Worm (Caenorhabditis elegans): ENCODE measurements around the gene R02D5.8.

The R02D5.8 gene

ce11 chrV:14496446-14496845 is 22.7 kb downstream of the R02D5.8 start:
- TF ChIP-seq dmd-4 (tag; optimal IDR thresholded peaks at IDR 0.05) (no peak), blmp-1 (tag; optimal IDR thresholded peaks at IDR 0.05; ENCODE audit: insufficient read depth) (no peak), nhr-21 (tag; optimal IDR thresholded peaks at IDR 0.05) (no peak), nhr-25 (tag; optimal IDR thresholded peaks at IDR 0.05) (no peak), ztf-1 (GFP tag; conservative IDR thresholded peaks at IDR 0.05) (no peak), nhr-77 (tag; optimal IDR thresholded peaks at IDR 0.05) (no peak), nhr-12 (tag; optimal IDR thresholded peaks at IDR 0.05) (no peak), sma-9 (GFP tag; optimal IDR thresholded peaks at IDR 0.05) (no peak), sma-9 (tag; optimal IDR thresholded peaks at IDR 0.05) (no peak), ztf-11 (tag; optimal IDR thresholded peaks at IDR 0.05) (no peak), Y55F3AM.14 (GFP tag; optimal IDR thresholded peaks at IDR 0.05) (no peak), alr-1 (tag; optimal IDR thresholded peaks at IDR 0.05) (no peak), F13H6.1 (tag; optimal IDR thresholded peaks at IDR 0.05) (no peak)

DNA sequence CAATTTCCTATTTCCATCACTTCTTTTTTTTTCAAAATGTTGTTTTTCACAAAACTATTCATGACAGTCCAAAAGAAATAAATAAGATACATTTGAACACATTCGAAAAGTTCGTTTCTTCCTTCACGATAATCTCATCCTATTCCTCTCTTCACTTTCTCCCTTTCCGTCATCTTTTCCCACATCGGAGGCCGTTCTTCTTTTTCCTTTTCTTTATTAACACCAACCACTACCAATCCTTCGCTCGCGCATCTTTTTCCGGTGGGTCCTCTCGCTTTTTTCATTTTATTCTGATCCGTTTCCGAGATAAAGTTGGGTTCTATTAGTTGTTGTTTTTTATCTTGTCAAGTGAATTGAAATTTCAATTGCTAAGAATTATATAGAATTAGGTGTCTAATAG is 23.7 kb downstream of the R02D5.8 start:
- TF ChIP-seq sem-4 (tag; optimal IDR thresholded peaks at IDR 0.05) (peak; percentile 21), C34F6.9 (tag; optimal IDR thresholded peaks at IDR 0.05) (peak; percentile 17), fos-1 (tag; optimal IDR thresholded peaks at IDR 0.05) (no peak), blmp-1 (tag; optimal IDR thresholded peaks at IDR 0.05; ENCODE audit: insufficient read depth) (peak; percentile 77), ztf-4 (tag; optimal IDR thresholded peaks at IDR 0.05) (no peak)

- TF ChIP-seq C34F6.9 (tag; optimal IDR thresholded peaks at IDR 0.05): no peak
Measured at ce11 chrV:14493665-14494064, 25.5 kb downstream of the R02D5.8 start.

DNA sequence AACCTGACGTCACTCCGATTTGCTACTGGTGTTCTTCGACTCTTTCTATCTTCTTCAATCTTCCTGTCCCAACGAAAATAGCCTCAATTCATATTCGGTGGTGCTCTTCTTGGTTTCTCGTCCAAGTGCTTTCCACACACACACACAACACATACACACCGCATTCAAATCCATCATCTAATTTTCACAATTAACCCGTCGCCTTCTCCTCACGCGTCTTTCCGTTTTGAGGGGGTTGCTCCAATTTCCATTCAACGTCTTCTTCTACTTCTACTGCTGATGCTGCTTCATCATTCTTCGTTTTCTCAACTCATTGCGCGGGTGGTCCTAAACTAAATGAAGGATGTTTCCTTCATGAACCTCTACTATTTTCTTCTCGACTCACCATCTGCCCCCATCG is 28.1 kb downstream of the R02D5.8 start:
- TF ChIP-seq sma-9 (GFP tag; optimal IDR thresholded peaks at IDR 0.05): no peak
- TF ChIP-seq sma-9 (tag; optimal IDR thresholded peaks at IDR 0.05): no peak
- no peak for TF ChIP-seq alr-1 (tag; optimal IDR thresholded peaks at IDR 0.05)
- no peak for TF ChIP-seq ceh-82 (tag; optimal IDR thresholded peaks at IDR 0.05)
- TF ChIP-seq ceh-16 (tag; optimal IDR thresholded peaks at IDR 0.05): no peak
- no peak for TF ChIP-seq ztf-11 (tag; optimal IDR thresholded peaks at IDR 0.05)
- no peak for TF ChIP-seq unc-55 (GFP tag; optimal IDR thresholded peaks at IDR 0.05)
- no peak for TF ChIP-seq ztf-4 (tag; optimal IDR thresholded peaks at IDR 0.05)
- TF ChIP-seq C34F6.9 (tag; optimal IDR thresholded peaks at IDR 0.05): no peak
- no peak for TF ChIP-seq lin-11 (tag; optimal IDR thresholded peaks at IDR 0.05)
- TF ChIP-seq blmp-1 (tag; optimal IDR thresholded peaks at IDR 0.05; ENCODE audit: insufficient read depth): no peak
- TF ChIP-seq nhr-77 (tag; optimal IDR thresholded peaks at IDR 0.05): no peak
- no peak for TF ChIP-seq nhr-23 (tag; optimal IDR thresholded peaks at IDR 0.05)
- TF ChIP-seq peb-1 (tag; optimal IDR thresholded peaks at IDR 0.05): no peak
- no peak for TF ChIP-seq lin-39 (tag; optimal IDR thresholded peaks at IDR 0.05)

ce11 chrV:14484582-14484981 is 34.6 kb downstream of the R02D5.8 start, which contains the start of gene R02D5.4:
R02D5.4 (minus strand) TSS chrV:14484682.
- TF ChIP-seq R02D3.7 (tag; optimal IDR thresholded peaks at IDR 0.05): no peak
- no peak for TF ChIP-seq ztf-4 (tag; optimal IDR thresholded peaks at IDR 0.05)
- no peak for TF ChIP-seq nhr-129 (tag; optimal IDR thresholded peaks at IDR 0.05)
- TF ChIP-seq ceh-82 (tag; optimal IDR thresholded peaks at IDR 0.05): no peak
- no peak for TF ChIP-seq C34F6.9 (tag; optimal IDR thresholded peaks at IDR 0.05)

DNA sequence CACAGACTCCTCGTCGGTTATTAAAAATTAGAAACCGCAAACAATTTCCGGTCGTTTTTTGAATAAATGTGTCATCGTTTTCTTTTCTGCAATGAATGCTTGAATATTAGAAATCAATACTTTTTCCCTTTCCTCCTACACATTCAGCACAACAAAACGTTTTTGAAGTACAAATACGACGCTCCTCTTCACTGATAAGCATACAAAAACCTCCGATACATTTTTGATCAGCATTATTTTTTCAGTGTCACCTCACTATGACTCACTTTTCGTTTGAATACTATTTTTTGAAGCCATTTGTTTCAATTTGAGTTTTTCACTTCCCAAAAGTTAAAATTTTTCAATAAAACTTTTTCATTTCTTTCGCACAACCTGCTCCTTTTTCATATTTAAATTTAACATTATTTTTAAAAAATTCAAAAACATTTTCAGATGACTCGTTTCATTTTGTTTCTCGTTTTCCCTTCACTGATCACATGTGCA is 36.4 kb downstream of the R02D5.8 start, which contains the start of gene R02D5.3:
TSS of gene R02D5.3 (plus strand) at position 433 of the 483 bp plus-strand sequence.
- TF ChIP-seq skn-1 (tag; optimal IDR thresholded peaks at IDR 0.05): peak; percentile 61
- peak; percentile 96 for TF ChIP-seq fos-1 (tag; optimal IDR thresholded peaks at IDR 0.05)
- TF ChIP-seq ceh-82 (tag; optimal IDR thresholded peaks at IDR 0.05): no peak

DNA sequence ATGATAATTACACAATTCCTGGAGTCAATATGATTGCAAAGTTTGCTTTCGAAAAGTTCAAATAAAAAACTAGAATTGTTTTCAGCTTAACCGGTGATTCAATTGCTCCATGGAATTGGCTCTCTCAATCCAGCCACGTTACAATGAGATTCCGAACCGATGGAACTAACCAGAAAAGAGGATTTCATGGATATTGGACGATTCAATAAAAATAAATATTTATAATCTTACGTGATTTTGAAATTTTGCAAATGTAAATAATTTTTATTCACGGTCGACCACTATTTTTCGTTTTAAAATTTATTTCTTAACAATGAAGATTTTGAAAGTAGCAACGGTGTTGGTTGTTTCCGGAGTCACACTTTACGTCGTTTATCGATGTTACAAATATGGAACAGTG is 37.2 kb downstream of the R02D5.8 start, which contains the start of gene R02D5.10:
TSS of gene R02D5.10 (plus strand) at position 301 of the 400 bp plus-strand sequence.
- TF ChIP-seq F13H6.1 (tag; optimal IDR thresholded peaks at IDR 0.05) (no peak), snpc-4 (tag; optimal IDR thresholded peaks at IDR 0.05) (no peak), ceh-16 (tag; optimal IDR thresholded peaks at IDR 0.05) (no peak), C34F6.9 (tag; optimal IDR thresholded peaks at IDR 0.05) (no peak), mbf-1 (tag; optimal IDR thresholded peaks at IDR 0.05) (no peak), lin-39 (tag; optimal IDR thresholded peaks at IDR 0.05) (no peak), nhr-11 (tag; optimal IDR thresholded peaks at IDR 0.05) (no peak), ZK546.5 (tag; optimal IDR thresholded peaks at IDR 0.05) (no peak), nhr-12 (tag; optimal IDR thresholded peaks at IDR 0.05) (no peak), sma-3 (GFP tag; optimal IDR thresholded peaks at IDR 0.05) (no peak), unc-39 (tag; optimal IDR thresholded peaks at IDR 0.05) (no peak), elt-1 (tag; optimal IDR thresholded peaks at IDR 0.05) (no peak), sma-9 (GFP tag; optimal IDR thresholded peaks at IDR 0.05) (no peak), sma-9 (tag; optimal IDR thresholded peaks at IDR 0.05) (no peak)
